Fruit fly (Drosophila melanogaster) whole organism, embryonic: Measurements from ENCODE around the gene Nrx-IV.

Experiments
- CG10366 ChIP-seq: fragments of 200-800 bp; sonication (Bioruptor generic); IDR thresholded peaks from 2 replicates; pipeline ENCODE4 v1.3.6; 2022; ENCODE audit warnings: missing biosample characterization, missing genetic modification characterization
- CG10431 ChIP-seq: fragments of 200-800 bp; sonication (Bioruptor generic); optimal IDR thresholded peaks from 3 replicates; lab custom pipeline; 2018; ENCODE audit warnings: missing biosample characterization, mild to moderate bottlenecking, missing genetic modification characterization
- CG11504 ChIP-seq: fragments of 200-800 bp; sonication (Bioruptor generic); optimal IDR thresholded peaks from 3 replicates; lab custom pipeline; 2019; ENCODE audit warnings: missing biosample characterization, mild to moderate bottlenecking, missing genetic modification characterization, moderate library complexity
- CG12104 ChIP-seq: fragments of 200-800 bp; sonication (Bioruptor generic); optimal IDR thresholded peaks from 3 replicates; lab custom pipeline; 2016; ENCODE audit warnings: missing biosample characterization, missing genetic modification characterization
- CG12155 ChIP-seq: fragments of 200-800 bp; sonication (Bioruptor generic); optimal IDR thresholded peaks from 3 replicates; lab custom pipeline; 2016; ENCODE audit warnings: missing biosample characterization, missing genetic modification characterization
- CG12236 ChIP-seq: fragments of 200-800 bp; sonication (Bioruptor generic); optimal IDR thresholded peaks from 2 replicates; lab custom pipeline; 2016; ENCODE audit warnings: missing biosample characterization, missing genetic modification characterization
- CG1233 ChIP-seq: fragments of 200-800 bp; sonication (Bioruptor generic); optimal IDR thresholded peaks from 4 replicates; lab custom pipeline; 2018; ENCODE audit warnings: missing biosample characterization, mild to moderate bottlenecking, missing genetic modification characterization
- CG12659 ChIP-seq: fragments of 200-800 bp; sonication (Bioruptor generic); optimal IDR thresholded peaks from 3 replicates; lab custom pipeline; 2017; ENCODE audit warnings: mild to moderate bottlenecking, missing biosample characterization, missing genetic modification reagents, missing genetic modification characterization
- CG15011 ChIP-seq: fragments of 200-800 bp; sonication (Bioruptor generic); optimal IDR thresholded peaks from 3 replicates; lab custom pipeline; 2018; ENCODE audit warnings: missing biosample characterization, mild to moderate bottlenecking, missing genetic modification characterization
- CG16863 ChIP-seq: fragments of 200-800 bp; sonication (Bioruptor generic); optimal IDR thresholded peaks from 3 replicates; lab custom pipeline; 2016; ENCODE audit warnings: missing biosample characterization, missing genetic modification characterization
- CG17359 ChIP-seq: fragments of 200-800 bp; sonication (Bioruptor generic); optimal IDR thresholded peaks from 3 replicates; lab custom pipeline; 2018; ENCODE audit warnings: missing biosample characterization, mild to moderate bottlenecking, missing genetic modification characterization, moderate library complexity
- CG18011 ChIP-seq: fragments of 200-800 bp; sonication (Bioruptor generic); optimal IDR thresholded peaks from 2 replicates; lab custom pipeline; 2017; ENCODE audit warnings: missing biosample characterization, missing genetic modification characterization, mild to moderate bottlenecking, moderate library complexity, missing genotype
- CG30403 ChIP-seq: fragments of 200-800 bp; sonication (Bioruptor generic); optimal IDR thresholded peaks from 3 replicates; lab custom pipeline; 2016; ENCODE audit warnings: missing biosample characterization, missing genetic modification characterization
- CG31224 ChIP-seq: fragments of 200-800 bp; sonication (Bioruptor generic); IDR thresholded peaks from 2 replicates; pipeline ENCODE4 v1.3.6; 2022; ENCODE audit warnings: missing biosample characterization, missing genetic modification characterization
- CG4730 ChIP-seq: fragments of 200-800 bp; sonication (Bioruptor generic); IDR thresholded peaks from 2 replicates; pipeline ENCODE4 v1.3.6; 2022; ENCODE audit warnings: missing biosample characterization, missing genetic modification characterization
- CG6175 ChIP-seq: fragments of 200-800 bp; sonication (Bioruptor generic); IDR thresholded peaks from 3 replicates; pipeline ENCODE4 v1.3.6; 2022; ENCODE audit warnings: missing biosample characterization, missing genetic modification characterization
- CG6854 ChIP-seq: fragments of 200-800 bp; sonication (Bioruptor generic); optimal IDR thresholded peaks from 3 replicates; lab custom pipeline; 2017; ENCODE audit warnings: missing biosample characterization, mild to moderate bottlenecking, missing genetic modification characterization
- CG7786 ChIP-seq: fragments of 200-800 bp; sonication (Bioruptor generic); optimal IDR thresholded peaks from 2 replicates; lab custom pipeline; 2016; ENCODE audit warnings: missing biosample characterization, missing genetic modification characterization
- CG8478 ChIP-seq: fragments of >200 bp; optimal IDR thresholded peaks from 2 replicates; lab custom pipeline; 2018
- CG8765 ChIP-seq: fragments of 200-800 bp; sonication (Bioruptor generic); IDR thresholded peaks from 2 replicates; pipeline ENCODE4 v1.3.6; 2022; ENCODE audit warnings: missing biosample characterization, missing genetic modification characterization
- CG9437 ChIP-seq: fragments of 200-800 bp; sonication (Bioruptor generic); optimal IDR thresholded peaks from 2 replicates; lab custom pipeline; 2018; ENCODE audit warnings: missing biosample characterization, mild to moderate bottlenecking, missing genetic modification characterization
- CHES-1-like ChIP-seq: fragments of 200-800 bp; sonication (Bioruptor generic); optimal IDR thresholded peaks from 2 replicates; lab custom pipeline; 2016; ENCODE audit warnings: missing biosample characterization, missing genetic modification characterization
- Dbx ChIP-seq: fragments of 200-800 bp; sonication (Bioruptor generic); IDR thresholded peaks from 3 replicates; pipeline ENCODE4 v1.3.6; 2022; ENCODE audit warnings: missing biosample characterization, missing genetic modification characterization
- Fer2 ChIP-seq: fragments of 200-800 bp; sonication (Bioruptor generic); optimal IDR thresholded peaks from 2 replicates; lab custom pipeline; 2018; ENCODE audit warnings: missing biosample characterization, mild to moderate bottlenecking, missing genetic modification characterization, moderate library complexity
- NC2α ChIP-seq: fragments of 200-800 bp; sonication (Bioruptor generic); optimal IDR thresholded peaks from 2 replicates; lab custom pipeline; 2016; ENCODE audit warnings: missing biosample characterization, missing genetic modification characterization
- Nf-YB ChIP-seq: fragments of 200-800 bp; sonication (Bioruptor generic); optimal IDR thresholded peaks from 3 replicates; lab custom pipeline; 2019; ENCODE audit warnings: missing biosample characterization, mild to moderate bottlenecking, missing genetic modification characterization, moderate library complexity
- Oli ChIP-seq: fragments of 200-800 bp; sonication (Bioruptor generic); optimal IDR thresholded peaks from 2 replicates; lab custom pipeline; 2018; ENCODE audit warnings: missing biosample characterization, mild to moderate bottlenecking, missing genetic modification characterization, moderate library complexity
- Pdp1 ChIP-seq, 2 experiments: fragments of 200-800 bp; sonication (Bioruptor generic); optimal IDR thresholded peaks; 3 replicates each; lab custom pipeline; 2016; ENCODE audit warnings: missing biosample characterization in 2 of 2, missing genetic modification characterization in 2 of 2, mild to moderate bottlenecking in 1 of 2, moderate library complexity in 1 of 2
- Poxn ChIP-seq: fragments of 200-800 bp; sonication (Bioruptor generic); IDR thresholded peaks from 2 replicates; pipeline ENCODE4 v1.3.6; 2022; ENCODE audit warnings: missing biosample characterization, missing genetic modification characterization
- Sry-δ ChIP-seq: fragments of 200-800 bp; sonication (Bioruptor generic); optimal IDR thresholded peaks from 2 replicates; lab custom pipeline; 2016; ENCODE audit warnings: missing biosample characterization, missing genetic modification characterization
- ato ChIP-seq: fragments of 200-800 bp; sonication (Bioruptor generic); IDR thresholded peaks from 2 replicates; pipeline ENCODE4 v1.3.6; 2022; ENCODE audit warnings: missing biosample characterization, missing genetic modification characterization; ENCODE audit not compliant: partially characterized antibody
- btn ChIP-seq: fragments of 200-800 bp; sonication (Bioruptor generic); optimal IDR thresholded peaks from 2 replicates; lab custom pipeline; 2016; ENCODE audit warnings: missing biosample characterization, missing genetic modification characterization
- cato ChIP-seq: fragments of 200-800 bp; sonication (Bioruptor generic); optimal IDR thresholded peaks from 2 replicates; lab custom pipeline; 2016; ENCODE audit warnings: missing biosample characterization, missing genetic modification characterization, borderline replicate concordance
- crp ChIP-seq, 2 experiments: fragments of 200-800 bp; sonication (Bioruptor generic); optimal IDR thresholded peaks; 2 replicates in 1 of 2; 3 replicates in 1 of 2; lab custom pipeline; 2017; ENCODE audit warnings: missing biosample characterization in 2 of 2, missing genetic modification characterization in 2 of 2, mild to moderate bottlenecking in 1 of 2, moderate library complexity in 1 of 2
- fd3F ChIP-seq: fragments of 200-800 bp; sonication (Bioruptor generic); optimal IDR thresholded peaks from 2 replicates; lab custom pipeline; 2018; ENCODE audit warnings: missing biosample characterization, mild to moderate bottlenecking, missing genetic modification characterization, moderate library complexity
- gcm ChIP-seq: fragments of 200-800 bp; sonication (Bioruptor generic); optimal IDR thresholded peaks from 2 replicates; lab custom pipeline; 2019; ENCODE audit warnings: missing biosample characterization, mild to moderate bottlenecking, missing genetic modification characterization, moderate library complexity
- gro ChIP-seq: fragments of 200-800 bp; sonication (Bioruptor generic); optimal IDR thresholded peaks from 2 replicates; lab custom pipeline; 2016; ENCODE audit warnings: missing biosample characterization, missing genetic modification characterization
- ham ChIP-seq: fragments of 200-800 bp; sonication (Bioruptor generic); IDR thresholded peaks from 2 replicates; pipeline ENCODE4 v1.3.6; 2022; ENCODE audit warnings: missing biosample characterization, missing genetic modification characterization
- hth ChIP-seq: fragments of >200 bp; optimal IDR thresholded peaks from 2 replicates; lab custom pipeline; 2017; ENCODE audit warnings: inconsistent platforms
- ind ChIP-seq: fragments of 200-800 bp; sonication (Bioruptor generic); optimal IDR thresholded peaks from 3 replicates; lab custom pipeline; 2016; ENCODE audit warnings: missing biosample characterization, missing genetic modification characterization
- jing ChIP-seq: fragments of 200-800 bp; sonication (Bioruptor generic); optimal IDR thresholded peaks from 2 replicates; lab custom pipeline; 2018; ENCODE audit warnings: missing biosample characterization, mild to moderate bottlenecking, missing genetic modification characterization
- jumu ChIP-seq: fragments of 200-800 bp; sonication (Bioruptor generic); optimal IDR thresholded peaks from 3 replicates; lab custom pipeline; 2016; ENCODE audit warnings: missing biosample characterization, missing genetic modification characterization
- lilli ChIP-seq: fragments of 200-800 bp; sonication (Bioruptor generic); optimal IDR thresholded peaks from 3 replicates; lab custom pipeline; 2016; ENCODE audit warnings: missing biosample characterization, missing genetic modification characterization
- lola ChIP-seq, 3 experiments: fragments of >200 bp in 2 of 3; fragments of 200-800 bp in 1 of 3; sonication (Bioruptor generic) in 1 of 3; optimal IDR thresholded peaks; 2 replicates each; lab custom pipeline; 2017 to 2019; ENCODE audit warnings: missing biosample characterization in 3 of 3, missing genetic modification characterization in 3 of 3, mild to moderate bottlenecking in 1 of 3, moderate library complexity in 1 of 3
- mam ChIP-seq: fragments of 200-800 bp; sonication (Bioruptor generic); optimal IDR thresholded peaks from 3 replicates; lab custom pipeline; 2016; ENCODE audit warnings: missing biosample characterization, missing genetic modification characterization
- nerfin-2 ChIP-seq: fragments of 200-800 bp; sonication (Bioruptor generic); IDR thresholded peaks from 2 replicates; pipeline ENCODE4 v1.3.6; 2022; ENCODE audit warnings: missing biosample characterization, missing genetic modification characterization; ENCODE audit not compliant: partially characterized antibody
- ranshi ChIP-seq: fragments of 200-800 bp; sonication (Bioruptor generic); IDR thresholded peaks from 2 replicates; pipeline ENCODE4 v1.3.6; 2022; ENCODE audit warnings: missing biosample characterization, missing genetic modification characterization
- slou ChIP-seq: fragments of 200-800 bp; sonication (Bioruptor generic); optimal IDR thresholded peaks from 3 replicates; lab custom pipeline; 2016; ENCODE audit warnings: missing biosample characterization, missing genetic modification characterization
- stwl ChIP-seq: fragments of 200-800 bp; sonication (Bioruptor generic); optimal IDR thresholded peaks from 3 replicates; lab custom pipeline; 2018; ENCODE audit warnings: missing biosample characterization, mild to moderate bottlenecking, missing genetic modification characterization, moderate library complexity
- unpg ChIP-seq: fragments of 200-800 bp; sonication (Bioruptor generic); optimal IDR thresholded peaks from 3 replicates; lab custom pipeline; 2018; ENCODE audit warnings: missing biosample characterization, mild to moderate bottlenecking, missing genetic modification characterization, moderate library complexity
- wdn ChIP-seq: fragments of 200-800 bp; sonication (Bioruptor generic); IDR thresholded peaks from 2 replicates; pipeline ENCODE4 v1.3.6; 2022; ENCODE audit warnings: missing biosample characterization, missing genetic modification characterization

Nrx-IV gene

DNA sequence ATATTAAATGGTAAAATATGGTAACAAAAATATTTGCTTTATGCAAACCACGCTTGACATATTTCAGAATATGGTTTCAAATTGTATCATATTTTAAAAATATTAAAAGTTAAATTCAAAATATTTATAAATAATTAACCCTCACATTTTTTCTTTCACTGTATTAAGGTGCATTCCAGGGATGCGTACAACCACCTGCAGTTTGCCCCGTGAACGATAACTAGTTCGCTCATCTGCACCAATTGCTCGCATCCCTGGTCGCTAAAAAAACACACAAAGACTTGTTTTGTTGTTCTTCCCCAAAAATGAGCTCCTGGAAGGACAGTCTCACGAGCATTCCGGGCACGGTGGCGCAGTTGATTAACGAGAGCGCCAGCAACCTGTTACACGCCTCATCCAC lies 14.4 kb upstream of the Nrx-IV start, which contains the start of gene DEF8 (continued):
- TF ChIP-seq Sry-δ (GFP tag; lab: Kevin White, UChicago) (peak; percentile 44), crp (GFP tag; optimal IDR thresholded peaks at IDR 0.05; lab: Kevin White, UChicago) (peak in 1 of 2 experiments; percentile 40), wdn (GFP tag; lab: Robert Waterston, UW) (peak; percentile 62), gro (GFP tag; lab: Kevin White, UChicago) (peak; percentile 36), CG9437 (GFP tag; lab: Kevin White, UChicago) (peak; percentile 81), mam (GFP tag; lab: Kevin White, UChicago) (peak; percentile 57), CHES-1-like (GFP tag; lab: Kevin White, UChicago) (peak; percentile 12), nerfin-2 (GFP tag; lab: Robert Waterston, UW) (no peak), CG15011 (no peak), lilli (GFP tag; lab: Kevin White, UChicago) (peak; percentile 76), CG12104 (peak; percentile 76), CG6854 (GFP tag; lab: Kevin White, UChicago) (peak; percentile 64), stwl (tag; lab: Kevin White, UChicago) (peak; percentile 56), NC2α (GFP tag; lab: Kevin White, UChicago) (peak; percentile 17), CG8478 (lab: Kevin White, UChicago) (no peak), hth (lab: Kevin White, UChicago) (no peak), ham (GFP tag; lab: Robert Waterston, UW) (no peak), gcm (GFP tag; lab: Kevin White, UChicago) (peak; percentile 81), CG16863 (GFP tag; lab: Kevin White, UChicago) (peak; percentile 45), fd3F (peak; percentile 77), jumu (GFP tag; lab: Kevin White, UChicago) (peak; percentile 18), jing (no peak), CG10366 (GFP tag; lab: Robert Waterston, UW) (peak; percentile 89), CG12236 (GFP tag; lab: Kevin White, UChicago) (no peak), CG1233 (GFP tag; lab: Kevin White, UChicago) (peak; percentile 80), CG30403 (peak; percentile 77), Pdp1 (GFP tag; optimal IDR thresholded peaks at IDR 0.05; lab: Kevin White, UChicago) (peak in 1 of 2 experiments; percentile 20), CG31224 (GFP tag; lab: Robert Waterston, UW) (peak; percentile 72), cato (peak; percentile 64), lola (GFP tag; optimal IDR thresholded peaks at IDR 0.05; lab: Kevin White, UChicago) (peak in 1 of 3 experiments; percentile 91), Oli (peak; percentile 85), Poxn (GFP tag; lab: Robert Waterston, UW) (no peak), CG6175 (GFP tag; lab: Robert Waterston, UW) (no peak), ind (GFP tag; lab: Kevin White, UChicago) (peak; percentile 79), CG4730 (GFP tag; lab: Robert Waterston, UW) (peak; percentile 82), ato (0 out of 2 replicates have a peak, but pooled peaks have one; percentile 19), CG12659 (GFP tag; lab: Kevin White, UChicago) (peak; percentile 87), unpg (peak; percentile 88), btn (GFP tag; lab: Kevin White, UChicago) (no peak), CG17359 (peak; percentile 91), CG18011 (peak; percentile 43), ranshi (GFP tag; lab: Robert Waterston, UW) (peak; percentile 91), Fer2 (peak; percentile 59), slou (GFP tag; lab: Kevin White, UChicago) (no peak), CG8765 (GFP tag; lab: Robert Waterston, UW) (peak; percentile 26; the same call in 1 of the 2 replicates), Nf-YB (GFP tag; lab: Kevin White, UChicago) (peak; percentile 74), CG10431 (GFP tag; lab: Kevin White, UChicago) (peak; percentile 42), CG7786 (peak; percentile 3), Dbx (peak; percentile 80; the same call in 2 of the 3 replicates), CG11504 (tag; lab: Kevin White, UChicago) (peak; percentile 92), CG12155 (GFP tag; lab: Kevin White, UChicago) (peak; percentile 70)
